Fruit fly (Drosophila melanogaster) whole organism, embryonic: Measurements from ENCODE around the gene r-cup.
A peak's percentile ranks its signal among the peaks of the same experiment; 100 is the strongest.

Source experiments
- Aef1 ChIP-seq: fragments of 200-800 bp; sonication (Bioruptor generic); IDR thresholded peaks from 3 replicates; pipeline ENCODE4 v1.3.6; 2022; ENCODE audit warnings: missing biosample characterization, missing genetic modification characterization
- Atf3 ChIP-seq: fragments of 200-800 bp; sonication (Bioruptor generic); optimal IDR thresholded peaks from 3 replicates; lab custom pipeline; 2016; ENCODE audit warnings: missing biosample characterization, missing genetic modification characterization
- B-H1 ChIP-seq: fragments of 200-800 bp; sonication (Bioruptor generic); IDR thresholded peaks from 3 replicates; pipeline ENCODE4 v1.3.6; 2022; ENCODE audit warnings: missing biosample characterization, missing genetic modification characterization
- Bgb ChIP-seq: fragments of 200-800 bp; sonication (Bioruptor generic); IDR thresholded peaks from 2 replicates; pipeline ENCODE4 v1.3.6; 2022; ENCODE audit warnings: missing biosample characterization, missing genetic modification characterization; ENCODE audit not compliant: partially characterized antibody
- CG10267 ChIP-seq: fragments of 200-800 bp; sonication (Bioruptor generic); optimal IDR thresholded peaks from 2 replicates; lab custom pipeline; 2018; ENCODE audit warnings: missing biosample characterization, mild to moderate bottlenecking, missing genetic modification characterization, moderate library complexity
- CG11085 ChIP-seq: fragments of 200-800 bp; sonication (Bioruptor generic); IDR thresholded peaks from 2 replicates; pipeline ENCODE4 v1.3.6; 2022; ENCODE audit warnings: missing biosample characterization, missing genetic modification characterization
- CG11456 ChIP-seq: fragments of 200-800 bp; sonication (Bioruptor generic); IDR thresholded peaks from 3 replicates; pipeline ENCODE4 v1.3.6; 2022; ENCODE audit warnings: missing biosample characterization, missing genetic modification characterization
- CG11504 ChIP-seq: fragments of 200-800 bp; sonication (Bioruptor generic); optimal IDR thresholded peaks from 3 replicates; lab custom pipeline; 2019; ENCODE audit warnings: missing biosample characterization, mild to moderate bottlenecking, missing genetic modification characterization, moderate library complexity
- CG1792 ChIP-seq: fragments of 200-800 bp; sonication (Bioruptor generic); optimal IDR thresholded peaks from 2 replicates; lab custom pipeline; 2016; ENCODE audit warnings: missing biosample characterization, missing genetic modification characterization
- CG3065 ChIP-seq: fragments of 200-800 bp; sonication (Bioruptor generic); optimal IDR thresholded peaks from 2 replicates; lab custom pipeline; 2016; ENCODE audit warnings: missing biosample characterization, missing genetic modification characterization
- CG32772 ChIP-seq: fragments of 200-800 bp; sonication (Bioruptor generic); IDR thresholded peaks from 2 replicates; pipeline ENCODE4 v1.3.6; 2022; ENCODE audit warnings: missing biosample characterization, missing genetic modification characterization
- CG3407 ChIP-seq: fragments of 200-800 bp; sonication (Bioruptor generic); optimal IDR thresholded peaks from 2 replicates; lab custom pipeline; 2018; ENCODE audit warnings: missing biosample characterization, mild to moderate bottlenecking, missing genetic modification characterization
- CG5953 ChIP-seq: fragments of 200-800 bp; sonication (Bioruptor generic); IDR thresholded peaks from 2 replicates; pipeline ENCODE4 v1.3.6; 2022; ENCODE audit warnings: missing biosample characterization, missing genetic modification characterization
- CG6654 ChIP-seq: fragments of 200-800 bp; sonication (Bioruptor generic); optimal IDR thresholded peaks from 2 replicates; lab custom pipeline; 2017; ENCODE audit warnings: missing biosample characterization, mild to moderate bottlenecking, missing genetic modification characterization
- CG7745 ChIP-seq: fragments of 200-800 bp; sonication (Bioruptor generic); optimal IDR thresholded peaks from 2 replicates; lab custom pipeline; 2018; ENCODE audit warnings: missing biosample characterization, mild to moderate bottlenecking, missing genetic modification characterization, moderate library complexity
- CG7928 ChIP-seq: fragments of 200-800 bp; sonication (Bioruptor generic); optimal IDR thresholded peaks from 2 replicates; lab custom pipeline; 2017; ENCODE audit warnings: missing biosample characterization, mild to moderate bottlenecking, missing genetic modification characterization
- CG8359 ChIP-seq: fragments of 200-800 bp; sonication (Bioruptor generic); optimal IDR thresholded peaks from 2 replicates; lab custom pipeline; 2017; ENCODE audit warnings: missing biosample characterization, mild to moderate bottlenecking, missing genetic modification characterization, borderline replicate concordance
- CTCF ChIP-seq: fragments of 200-800 bp; sonication (Bioruptor generic); optimal IDR thresholded peaks from 2 replicates; lab custom pipeline; 2017; ENCODE audit warnings: missing biosample characterization, mild to moderate bottlenecking, missing genetic modification characterization, moderate library complexity
- Dad ChIP-seq: fragments of 200-800 bp; sonication (Bioruptor generic); optimal IDR thresholded peaks from 3 replicates; lab custom pipeline; 2016; ENCODE audit warnings: missing biosample characterization, missing genetic modification characterization
- Dek ChIP-seq: fragments of 200-800 bp; sonication (Bioruptor generic); optimal IDR thresholded peaks from 3 replicates; lab custom pipeline; 2019; ENCODE audit warnings: missing biosample characterization, mild to moderate bottlenecking, missing genetic modification characterization, moderate library complexity
- Dref ChIP-seq: fragments of 200-800 bp; sonication (Bioruptor generic); IDR thresholded peaks from 2 replicates; pipeline ENCODE4 v1.3.6; 2022; ENCODE audit warnings: missing biosample characterization, missing genetic modification characterization
- Fer1 ChIP-seq: fragments of 200-800 bp; sonication (Bioruptor generic); optimal IDR thresholded peaks from 2 replicates; lab custom pipeline; 2017; ENCODE audit warnings: missing biosample characterization, mild to moderate bottlenecking, missing genetic modification characterization
- HLH3B ChIP-seq: fragments of 200-800 bp; sonication (Bioruptor generic); IDR thresholded peaks from 2 replicates; pipeline ENCODE4 v1.3.6; 2022; ENCODE audit warnings: missing biosample characterization, missing genetic modification characterization
- Hand ChIP-seq: fragments of 200-800 bp; sonication (Bioruptor generic); optimal IDR thresholded peaks from 2 replicates; lab custom pipeline; 2017; ENCODE audit warnings: mild to moderate bottlenecking, missing biosample characterization, missing genetic modification reagents, missing genetic modification characterization
- Hr78 ChIP-seq, 2 experiments: fragments of 200-800 bp in 1 of 2; fragments of >200 bp in 1 of 2; sonication (Bioruptor generic) in 1 of 2; optimal IDR thresholded peaks; 2 replicates each; lab custom pipeline; 2017 to 2019; ENCODE audit warnings: missing biosample characterization in 2 of 2, missing genetic modification characterization in 2 of 2, mild to moderate bottlenecking in 1 of 2, moderate library complexity in 1 of 2
- Neu2 ChIP-seq: fragments of 200-800 bp; sonication (Bioruptor generic); optimal IDR thresholded peaks from 3 replicates; lab custom pipeline; 2016; ENCODE audit warnings: missing biosample characterization, missing genetic modification characterization, borderline replicate concordance
- Poxn ChIP-seq: fragments of 200-800 bp; sonication (Bioruptor generic); IDR thresholded peaks from 2 replicates; pipeline ENCODE4 v1.3.6; 2022; ENCODE audit warnings: missing biosample characterization, missing genetic modification characterization
- Ravus ChIP-seq: fragments of 200-800 bp; sonication (Bioruptor generic); IDR thresholded peaks from 2 replicates; pipeline ENCODE4 v1.3.6; 2022; ENCODE audit warnings: missing biosample characterization, missing genetic modification characterization
- Sox100B ChIP-seq: fragments of 200-800 bp; sonication (Bioruptor generic); optimal IDR thresholded peaks from 3 replicates; lab custom pipeline; 2018; ENCODE audit warnings: missing biosample characterization, mild to moderate bottlenecking, missing genetic modification characterization
- ab ChIP-seq: fragments of 200-800 bp; sonication (Bioruptor generic); optimal IDR thresholded peaks from 2 replicates; lab custom pipeline; 2016; ENCODE audit warnings: missing biosample characterization, missing genetic modification characterization
- ara ChIP-seq: fragments of 200-800 bp; sonication (Bioruptor generic); IDR thresholded peaks from 2 replicates; pipeline ENCODE4 v1.3.6; 2022; ENCODE audit warnings: missing biosample characterization, missing genetic modification characterization
- ato ChIP-seq: fragments of 200-800 bp; sonication (Bioruptor generic); IDR thresholded peaks from 2 replicates; pipeline ENCODE4 v1.3.6; 2022; ENCODE audit warnings: missing biosample characterization, missing genetic modification characterization; ENCODE audit not compliant: partially characterized antibody
- az2 ChIP-seq: fragments of 200-800 bp; sonication (Bioruptor generic); optimal IDR thresholded peaks from 3 replicates; lab custom pipeline; 2016; ENCODE audit warnings: missing biosample characterization, missing genetic modification characterization
- crc ChIP-seq: fragments of 200-800 bp; sonication (Bioruptor generic); optimal IDR thresholded peaks from 2 replicates; lab custom pipeline; 2016; ENCODE audit warnings: missing biosample characterization, missing genetic modification characterization
- exex ChIP-seq: fragments of 200-800 bp; sonication (Bioruptor generic); optimal IDR thresholded peaks from 4 replicates; lab custom pipeline; 2018; ENCODE audit warnings: missing biosample characterization, mild to moderate bottlenecking, missing genetic modification characterization, moderate library complexity
- fd96Cb ChIP-seq: fragments of 200-800 bp; sonication (Bioruptor generic); optimal IDR thresholded peaks from 2 replicates; lab custom pipeline; 2018; ENCODE audit warnings: missing biosample characterization, mild to moderate bottlenecking, missing genetic modification characterization, moderate library complexity
- grn ChIP-seq: fragments of 200-800 bp; sonication (Bioruptor generic); optimal IDR thresholded peaks from 3 replicates; lab custom pipeline; 2017; ENCODE audit warnings: missing biosample characterization, missing genetic modification characterization
- gro ChIP-seq: fragments of 200-800 bp; sonication (Bioruptor generic); optimal IDR thresholded peaks from 2 replicates; lab custom pipeline; 2016; ENCODE audit warnings: missing biosample characterization, missing genetic modification characterization
- ham ChIP-seq: fragments of 200-800 bp; sonication (Bioruptor generic); IDR thresholded peaks from 2 replicates; pipeline ENCODE4 v1.3.6; 2022; ENCODE audit warnings: missing biosample characterization, missing genetic modification characterization
- hbn ChIP-seq: fragments of 200-800 bp; sonication (Bioruptor generic); IDR thresholded peaks from 2 replicates; pipeline ENCODE4 v1.3.6; 2022; ENCODE audit warnings: missing biosample characterization, missing genetic modification characterization; ENCODE audit not compliant: partially characterized antibody
- knrl ChIP-seq: fragments of 200-800 bp; sonication (Bioruptor generic); IDR thresholded peaks from 3 replicates; pipeline ENCODE4 v1.3.6; 2022; ENCODE audit warnings: missing biosample characterization, missing genetic modification characterization; ENCODE audit not compliant: partially characterized antibody
- lbe ChIP-seq: fragments of 200-800 bp; sonication (Bioruptor generic); optimal IDR thresholded peaks from 2 replicates; lab custom pipeline; 2016; ENCODE audit warnings: missing biosample characterization, mild to moderate bottlenecking, missing genetic modification characterization
- pnt ChIP-seq: fragments of 200-800 bp; sonication (Bioruptor generic); optimal IDR thresholded peaks from 3 replicates; lab custom pipeline; 2016; ENCODE audit warnings: missing biosample characterization, missing genetic modification characterization
- pum ChIP-seq: fragments of 200-800 bp; sonication (Bioruptor generic); optimal IDR thresholded peaks from 2 replicates; lab custom pipeline; 2016; ENCODE audit warnings: missing biosample characterization, missing genetic modification characterization
- ranshi ChIP-seq: fragments of 200-800 bp; sonication (Bioruptor generic); IDR thresholded peaks from 2 replicates; pipeline ENCODE4 v1.3.6; 2022; ENCODE audit warnings: missing biosample characterization, missing genetic modification characterization
- sisA ChIP-seq: fragments of 200-800 bp; sonication (Bioruptor generic); IDR thresholded peaks from 2 replicates; pipeline ENCODE4 v1.3.6; 2022; ENCODE audit warnings: missing biosample characterization, missing genetic modification characterization
- sob ChIP-seq: fragments of 200-800 bp; sonication (Bioruptor generic); IDR thresholded peaks from 2 replicates; pipeline ENCODE4 v1.3.6; 2022; ENCODE audit warnings: missing biosample characterization, missing genetic modification characterization
- tin ChIP-seq: fragments of 200-800 bp; sonication (Bioruptor generic); optimal IDR thresholded peaks from 3 replicates; lab custom pipeline; 2016; ENCODE audit warnings: missing biosample characterization, missing genetic modification characterization
- wek ChIP-seq: fragments of 200-800 bp; sonication (Bioruptor generic); optimal IDR thresholded peaks from 3 replicates; lab custom pipeline; 2018; ENCODE audit warnings: missing biosample characterization, mild to moderate bottlenecking, missing genetic modification characterization, moderate library complexity
- zen2 ChIP-seq: fragments of 200-800 bp; sonication (Bioruptor generic); IDR thresholded peaks from 3 replicates; pipeline ENCODE4 v1.3.6; 2022; ENCODE audit warnings: missing biosample characterization, missing genetic modification characterization; ENCODE audit not compliant: partially characterized antibody

r-cup gene

dm6 chrX:21044831-21045447, 19.3 kb upstream of the r-cup start, which contains the start of gene Cbs (continued):
- TF ChIP-seq CG7745 (tag; lab: Kevin White, UChicago) (no peak), knrl (GFP tag; lab: Robert Waterston, UW) (no peak), CG11456 (peak; percentile 76; the same call in 2 of the 3 replicates), CTCF (GFP tag; lab: Kevin White, UChicago) (no peak), CG10267 (tag; lab: Kevin White, UChicago) (peak; percentile 49), CG3065 (no peak), Poxn (GFP tag; lab: Robert Waterston, UW) (peak; percentile 43; the same call in 1 of the 2 replicates), Hand (GFP tag; lab: Kevin White, UChicago) (peak; percentile 49), Ravus (GFP tag; lab: Robert Waterston, UW) (peak; percentile 23; the same call in 1 of the 2 replicates), wek (GFP tag; lab: Kevin White, UChicago) (no peak), ato (no peak), CG6654 (GFP tag; lab: Kevin White, UChicago) (no peak), Atf3 (GFP tag; lab: Kevin White, UChicago) (no peak), sisA (GFP tag; lab: Robert Waterston, UW) (peak; percentile 67), ab (no peak), pum (GFP tag; lab: Kevin White, UChicago) (no peak), Sox100B (peak; percentile 75), grn (GFP tag; lab: Kevin White, UChicago) (no peak), sob (GFP tag; lab: Robert Waterston, UW) (peak; percentile 65), pnt (GFP tag; lab: Kevin White, UChicago) (no peak), CG7928 (no peak), CG11085 (GFP tag; lab: Robert Waterston, UW) (0 out of 2 replicates have a peak, but pooled peaks have one; percentile 40), CG3407 (GFP tag; lab: Kevin White, UChicago) (no peak), ham (GFP tag; lab: Robert Waterston, UW) (no peak), ara (GFP tag; lab: Robert Waterston, UW) (peak; percentile 45), CG5953 (GFP tag; lab: Robert Waterston, UW) (peak; percentile 48; the same call in 1 of the 2 replicates), Aef1 (peak; percentile 50; the same call in 1 of the 3 replicates), Dad (no peak), lbe (no peak), CG32772 (GFP tag; lab: Robert Waterston, UW) (peak; percentile 60), Bgb (GFP tag; lab: Robert Waterston, UW) (peak; percentile 43; the same call in 1 of the 2 replicates), Dek (tag; lab: Kevin White, UChicago) (peak; percentile 65), B-H1 (0 out of 3 replicates have a peak, but pooled peaks have one; percentile 23), Dref (GFP tag; lab: Robert Waterston, UW) (no peak), hbn (GFP tag; lab: Robert Waterston, UW) (no peak), CG1792 (GFP tag; lab: Kevin White, UChicago) (no peak), fd96Cb (tag; lab: Kevin White, UChicago) (peak; percentile 32), crc (no peak), ranshi (GFP tag; lab: Robert Waterston, UW) (peak; percentile 70), Neu2 (GFP tag; lab: Kevin White, UChicago) (no peak), CG8359 (GFP tag; lab: Kevin White, UChicago) (peak; percentile 15), Fer1 (GFP tag; lab: Kevin White, UChicago) (peak; percentile 50), gro (GFP tag; lab: Kevin White, UChicago) (no peak), zen2 (GFP tag; lab: Robert Waterston, UW) (no peak), Hr78 (GFP tag; optimal IDR thresholded peaks at IDR 0.05; lab: Kevin White, UChicago) (no peak), tin (peak; percentile 54), az2 (GFP tag; lab: Kevin White, UChicago) (peak; percentile 56), CG11504 (tag; lab: Kevin White, UChicago) (peak; percentile 72), HLH3B (GFP tag; lab: Robert Waterston, UW) (peak; percentile 54), exex (no peak)
